Fruit fly (Drosophila melanogaster): ENCODE results near the gene CG14626.

CG14626 gene

DNA sequence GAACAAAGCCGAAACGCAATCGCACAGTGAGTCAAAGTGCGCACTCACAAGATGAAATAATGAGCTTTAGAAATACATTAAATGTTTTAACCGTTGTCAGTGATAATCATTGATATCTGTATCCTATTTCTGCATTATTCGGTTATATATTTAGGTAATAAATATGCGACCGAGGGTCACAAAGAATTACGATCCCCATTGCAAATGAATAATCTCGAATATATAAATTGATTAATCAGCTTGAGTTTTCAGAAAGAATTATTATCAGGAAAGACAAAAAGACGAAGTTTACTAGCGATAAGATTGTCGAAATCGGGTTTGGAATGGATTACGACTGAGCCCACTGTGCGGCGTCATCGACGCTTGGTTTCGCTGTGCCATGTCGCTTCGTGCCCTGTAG is 13.6 kb upstream of the CG14626 start:
- TF ChIP-seq rn (GFP tag; IDR thresholded peaks at IDR 0.05) (no peak), CG34367 (tag; optimal IDR thresholded peaks at IDR 0.05) (no peak), CG32121 (GFP tag; IDR thresholded peaks at IDR 0.05) (no peak), D1 (tag; optimal IDR thresholded peaks at IDR 0.05) (no peak), Snoo (tag; optimal IDR thresholded peaks at IDR 0.05) (peak; percentile 54), CG14655 (GFP tag; optimal IDR thresholded peaks at IDR 0.05) (peak; percentile 57), CG13204 (GFP tag; optimal IDR thresholded peaks at IDR 0.05) (no peak), Pif1B (GFP tag; optimal IDR thresholded peaks at IDR 0.05) (peak; percentile 13), Pif1A (GFP tag; optimal IDR thresholded peaks at IDR 0.05) (peak; percentile 61), fd96Ca (GFP tag; IDR thresholded peaks at IDR 0.05) (no peak), CG8159 (tag; optimal IDR thresholded peaks at IDR 0.05) (peak; percentile 69), CG17806 (tag; optimal IDR thresholded peaks at IDR 0.05) (peak; percentile 17), EcR (GFP tag; optimal IDR thresholded peaks at IDR 0.05) (no peak), CG12605 (GFP tag; IDR thresholded peaks at IDR 0.05) (no peak), CG4496 (GFP tag; IDR thresholded peaks at IDR 0.05) (no peak), CG15710 (tag; optimal IDR thresholded peaks at IDR 0.05) (peak; percentile 33), CG8301 (tag; optimal IDR thresholded peaks at IDR 0.05) (peak; percentile 36), Ets98B (GFP tag; IDR thresholded peaks at IDR 0.05) (no peak), gl (tag; optimal IDR thresholded peaks at IDR 0.05) (no peak), CG9948 (tag; optimal IDR thresholded peaks at IDR 0.05) (peak; percentile 32), CG10348 (GFP tag; IDR thresholded peaks at IDR 0.05) (no peak)

DNA sequence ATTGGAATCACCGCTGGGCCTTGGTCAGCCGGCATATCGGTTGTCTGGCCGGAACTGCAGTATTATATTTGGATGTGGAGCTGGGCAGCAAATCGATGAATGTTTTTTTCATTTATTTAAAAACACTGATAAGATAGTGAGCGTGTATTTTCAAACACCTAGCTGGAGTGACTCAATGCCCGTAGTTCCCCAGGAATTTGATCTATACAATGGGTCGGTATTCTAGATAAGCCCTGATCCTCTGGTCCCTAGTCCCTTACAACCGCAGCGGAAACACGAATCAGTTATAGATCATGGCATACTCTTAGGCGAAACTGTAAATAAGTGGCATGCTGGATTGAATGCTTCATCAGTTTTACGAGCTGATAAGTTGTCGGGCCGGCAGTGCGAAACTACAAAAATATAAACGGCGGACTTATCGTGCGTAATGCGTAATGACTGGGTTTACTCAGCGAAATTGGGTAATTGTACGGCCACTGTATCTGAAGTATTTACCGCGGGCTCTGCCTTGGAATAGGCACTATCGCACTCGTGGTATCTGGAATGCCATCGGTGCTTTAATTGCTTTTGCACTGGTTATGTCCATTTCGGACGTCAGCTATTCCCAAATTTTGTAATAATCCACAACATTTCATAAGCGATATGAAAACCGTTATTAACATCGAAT is 11.7 kb upstream of the CG14626 start:
- TF ChIP-seq Ets98B (GFP tag; IDR thresholded peaks at IDR 0.05) (no peak), CG32121 (GFP tag; IDR thresholded peaks at IDR 0.05) (no peak), CG17806 (tag; optimal IDR thresholded peaks at IDR 0.05) (no peak), Pif1A (GFP tag; optimal IDR thresholded peaks at IDR 0.05) (no peak)

DNA sequence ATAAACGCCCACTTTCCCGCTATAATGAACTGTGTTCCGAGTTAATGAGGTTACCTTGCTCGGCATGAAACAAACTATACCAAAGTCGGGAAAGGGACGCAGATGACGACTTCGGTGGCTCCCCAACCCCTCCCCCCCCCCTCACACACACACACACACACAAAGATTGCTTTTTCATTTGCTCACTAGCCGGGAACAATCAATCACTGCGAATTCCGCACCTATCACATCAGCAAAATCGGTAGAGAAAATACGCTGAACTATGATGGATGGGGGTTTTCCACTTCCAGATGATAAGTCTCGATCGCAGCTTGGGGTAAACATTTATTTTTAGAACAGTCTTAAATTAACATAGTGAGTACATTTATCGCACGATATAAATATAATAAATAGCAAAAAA is 11.0 kb upstream of the CG14626 start:
- TF ChIP-seq Pif1B (GFP tag; optimal IDR thresholded peaks at IDR 0.05): no peak
- TF ChIP-seq rn (GFP tag; IDR thresholded peaks at IDR 0.05): no peak

DNA sequence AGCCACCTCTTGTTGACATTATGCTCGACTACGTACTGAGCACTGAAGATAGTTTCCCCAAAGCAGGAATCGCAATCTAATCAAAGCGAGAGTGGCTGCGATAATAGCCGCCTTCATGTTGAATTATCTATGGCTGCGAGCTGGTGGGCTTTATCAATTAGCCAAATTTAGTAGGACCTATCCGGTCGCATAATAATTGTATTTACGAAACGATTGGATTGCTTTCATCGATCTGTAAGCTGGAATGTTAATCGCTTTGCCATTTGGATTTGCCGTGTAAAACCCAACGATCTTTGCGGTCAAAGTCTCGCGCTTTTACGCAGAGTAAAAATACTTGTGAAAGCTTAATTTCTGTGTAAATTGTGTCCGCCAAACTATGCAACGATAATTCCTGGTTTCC is 8.6 kb upstream of the CG14626 start, which contains the start of gene CG11384:
TSS of gene CG11384 (minus strand) at position 43 of the 400 bp plus-strand sequence.
- TF ChIP-seq CG13204 (GFP tag; optimal IDR thresholded peaks at IDR 0.05): no peak
- no peak for TF ChIP-seq Snoo (tag; optimal IDR thresholded peaks at IDR 0.05)
- no peak for TF ChIP-seq EcR (GFP tag; optimal IDR thresholded peaks at IDR 0.05)
- no peak for TF ChIP-seq Ets98B (GFP tag; IDR thresholded peaks at IDR 0.05)

DNA sequence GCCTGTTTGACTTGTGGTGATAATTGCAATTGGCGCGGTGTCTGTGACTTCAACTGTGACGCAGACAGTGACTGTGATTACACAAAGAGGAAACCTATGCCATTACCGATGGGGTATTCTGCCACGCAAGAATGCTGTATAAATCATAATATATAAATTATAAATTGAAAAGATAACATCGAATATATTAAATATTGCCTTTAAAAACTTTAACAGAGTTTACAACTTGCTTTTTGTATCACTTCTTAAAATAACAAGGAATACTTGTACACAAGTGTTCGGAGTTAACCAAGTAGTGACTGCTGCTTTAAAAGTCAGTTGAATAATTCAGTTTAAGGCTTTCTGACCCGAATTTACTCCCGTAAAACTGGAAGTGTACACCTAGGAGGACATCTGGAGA is 4.7 kb upstream of the CG14626 start, which contains the start of gene CG11379:
TSS of gene CG11379 (plus strand) at position 301 of the 400 bp plus-strand sequence.
- no peak for TF ChIP-seq Ets98B (GFP tag; IDR thresholded peaks at IDR 0.05)

DNA sequence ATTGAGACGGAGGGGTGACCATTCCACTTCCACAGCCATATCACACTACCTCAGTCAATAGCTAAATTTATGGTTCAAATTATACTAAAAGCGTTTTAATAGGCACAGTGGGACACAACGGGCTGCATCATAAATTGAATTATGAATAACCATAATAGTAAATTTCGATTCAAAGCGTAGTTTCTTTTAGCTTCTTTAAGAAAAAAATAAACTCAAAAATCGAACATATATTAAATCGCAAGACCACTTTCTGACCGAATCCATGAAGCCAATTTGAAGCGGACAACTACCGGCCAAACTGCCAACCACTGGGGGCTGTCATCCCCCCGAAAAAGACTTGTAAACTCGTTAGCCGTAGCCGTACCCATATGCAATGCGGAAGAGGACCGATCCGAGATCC is 3.7 kb upstream of the CG14626 start:
- TF ChIP-seq CG4496 (GFP tag; IDR thresholded peaks at IDR 0.05) (peak; percentile 36; the same call in 1 of the 3 replicates), CG15710 (tag; optimal IDR thresholded peaks at IDR 0.05) (no peak), Ets98B (GFP tag; IDR thresholded peaks at IDR 0.05) (peak; percentile 21; the same call in 1 of the 2 replicates), CG9948 (tag; optimal IDR thresholded peaks at IDR 0.05) (no peak), CG14655 (GFP tag; optimal IDR thresholded peaks at IDR 0.05) (no peak)

DNA sequence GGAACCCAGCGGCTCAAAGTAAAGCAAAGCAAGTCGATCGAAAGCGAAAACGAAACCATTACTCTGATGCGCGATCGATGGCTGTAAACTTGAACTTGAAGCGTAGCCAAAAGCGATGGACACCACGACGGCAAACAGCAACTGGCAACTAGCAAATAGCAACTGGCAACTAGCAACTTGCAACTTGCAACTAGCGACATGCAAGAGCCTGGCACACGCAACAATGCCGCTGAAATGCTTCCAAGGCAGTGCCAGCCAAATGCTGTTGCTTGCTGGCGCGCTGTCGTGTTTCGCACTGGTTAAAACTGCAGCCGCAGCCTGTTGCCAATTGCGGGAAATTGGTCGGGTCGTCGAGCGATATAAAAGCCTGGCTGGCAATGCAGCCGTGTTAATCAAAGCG is 3.3 kb upstream of the CG14626 start, which contains the start of gene CG14627:
TSS of gene CG14627 (plus strand) at position 301 of the 400 bp plus-strand sequence.
- TF ChIP-seq rn (GFP tag; IDR thresholded peaks at IDR 0.05) (no peak), Snoo (tag; optimal IDR thresholded peaks at IDR 0.05) (no peak)

DNA sequence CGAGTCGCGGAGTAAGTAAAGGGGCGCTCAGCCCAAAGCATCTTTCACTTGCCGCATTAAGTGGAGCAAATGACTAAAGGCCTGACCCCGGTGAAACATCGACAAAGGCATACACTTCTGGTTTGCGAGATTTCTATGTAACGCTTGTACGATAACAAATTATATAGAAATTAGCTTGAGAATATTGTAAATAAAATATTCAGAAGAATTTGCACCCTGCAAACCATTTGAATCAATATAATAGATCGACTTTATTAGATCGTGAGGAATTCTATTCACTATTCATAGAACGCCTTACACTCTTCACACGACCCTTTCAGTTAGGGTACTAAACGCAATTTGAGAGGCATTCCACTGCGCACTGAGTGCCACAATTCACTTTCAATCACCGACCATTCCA is 836 bp upstream of the CG14626 start:
- no peak for TF ChIP-seq CG12605 (GFP tag; IDR thresholded peaks at IDR 0.05)
- no peak for TF ChIP-seq EcR (GFP tag; optimal IDR thresholded peaks at IDR 0.05)
- TF ChIP-seq gl (tag; optimal IDR thresholded peaks at IDR 0.05): no peak
- no peak for TF ChIP-seq CG13204 (GFP tag; optimal IDR thresholded peaks at IDR 0.05)
- no peak for TF ChIP-seq CG32121 (GFP tag; IDR thresholded peaks at IDR 0.05)

All from whole organism, pupa.